Fruit fly (Drosophila melanogaster) whole organism, adult: ENCODE data around the gene aux.

Experiments used
- CG33017 ChIP-seq: fragments of 200-800 bp; sonication (Bioruptor generic); optimal IDR thresholded peaks from 2 replicates; lab custom pipeline; 2018; ENCODE audit warnings: missing biosample characterization, mild to moderate bottlenecking, missing genetic modification characterization, moderate library complexity
- Clk ChIP-seq: fragments of 200-800 bp; sonication (Bioruptor generic); optimal IDR thresholded peaks from 2 replicates; lab custom pipeline; 2017; ENCODE audit warnings: missing biosample characterization, missing genetic modification characterization
- Crg-1 ChIP-seq: fragments of 200-800 bp; sonication (Bioruptor generic); optimal IDR thresholded peaks from 2 replicates; lab custom pipeline; 2016; ENCODE audit warnings: missing biosample characterization, missing genetic modification characterization
- cnc ChIP-seq, 2 experiments: fragments of >200 bp; optimal IDR thresholded peaks; 2 replicates each; lab custom pipeline; 2017
- pad ChIP-seq: fragments of 200-800 bp; sonication (Bioruptor generic); optimal IDR thresholded peaks from 3 replicates; lab custom pipeline; 2017; ENCODE audit warnings: missing biosample characterization, missing genetic modification characterization, mild to moderate bottlenecking, moderate library complexity, missing genetic modification reagents

DNA sequence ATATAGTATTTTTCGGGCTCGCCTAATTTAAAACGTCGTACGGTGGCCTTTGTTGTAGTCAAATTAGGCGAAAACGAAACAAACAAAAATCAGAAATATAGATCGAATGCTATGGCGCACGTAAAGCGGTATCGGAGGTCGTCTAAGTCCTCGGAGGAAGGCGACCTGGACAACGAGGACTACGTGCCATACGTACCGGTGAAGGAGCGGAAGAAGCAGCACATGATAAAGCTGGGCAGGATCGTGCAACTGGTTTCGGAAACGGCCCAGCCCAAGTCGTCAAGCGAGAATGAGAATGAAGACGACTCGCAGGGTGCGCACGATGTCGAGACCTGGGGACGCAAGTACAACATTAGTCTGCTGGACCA lies 21.4 kb downstream of the aux start, which contains the start of gene abs:
- TF ChIP-seq Crg-1 (GFP tag; lab: Kevin White, UChicago) = no peak
- TF ChIP-seq pad (GFP tag; lab: Kevin White, UChicago) = no peak
- no peak for TF ChIP-seq Clk (GFP tag; lab: Kevin White, UChicago)
- no peak for TF ChIP-seq CG33017 (tag; lab: Kevin White, UChicago)
- no peak for TF ChIP-seq cnc (optimal IDR thresholded peaks at IDR 0.05; lab: Kevin White, UChicago)
